Worm (Caenorhabditis elegans) whole organism, midembryonic: ENCODE measurements around the gene col-166.

Experiments
- cog-1 ChIP-seq: sonication (generic microtip); optimal IDR thresholded peaks from 2 replicates; lab custom pipeline; 2016; ENCODE audit warnings: missing genetic modification characterization, missing compliant biosample characterization
- flt-1 ChIP-seq: fragments of 200-800 bp; sonication (Bioruptor generic); IDR thresholded peaks from 2 replicates; pipeline ENCODE4 v1.3.6; 2022; ENCODE audit warnings: missing genetic modification characterization, missing compliant biosample characterization
- klf-2 ChIP-seq: fragments of 200-800 bp; sonication (Bioruptor generic); conservative IDR thresholded peaks from 2 replicates; pipeline ENCODE4 v1.3.6; 2022; ENCODE audit warnings: missing genetic modification reagents, missing genetic modification characterization, missing compliant biosample characterization
- ztf-23 ChIP-seq: fragments of 200-800 bp; sonication (Bioruptor generic); IDR thresholded peaks from 2 replicates; pipeline ENCODE4 v1.3.6; 2022; ENCODE audit warnings: missing genetic modification reagents, missing genetic modification characterization, missing compliant biosample characterization
- ztf-29 ChIP-seq: fragments of 200-800 bp; sonication (Bioruptor generic); IDR thresholded peaks from 2 replicates; pipeline ENCODE4 v1.3.6; 2022; ENCODE audit warnings: missing genetic modification reagents, missing genetic modification characterization, missing compliant biosample characterization

DNA sequence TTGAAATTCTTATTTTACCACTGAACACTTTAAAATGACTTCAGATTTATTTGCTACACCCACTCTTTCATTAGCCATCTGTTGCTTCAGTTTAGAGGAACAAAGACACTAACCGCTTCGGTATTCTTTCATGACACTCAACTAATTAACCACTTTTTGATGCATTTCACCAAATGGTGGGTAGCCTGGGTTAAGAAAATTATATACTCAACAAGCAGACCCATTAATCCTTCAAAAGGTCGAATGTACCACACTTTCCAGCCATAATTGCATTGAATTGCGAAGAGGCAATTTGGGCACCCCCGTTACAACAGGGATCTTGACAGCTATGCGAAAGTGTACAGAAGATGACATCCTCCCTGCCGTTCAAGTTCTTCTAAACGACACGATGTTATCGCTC, 21.4 kb upstream of the col-166 start:
- no peak for TF ChIP-seq flt-1 (GFP tag; lab: Robert Waterston, UW)
- no peak for TF ChIP-seq ztf-23 (GFP tag; lab: Robert Waterston, UW)
- no peak for TF ChIP-seq klf-2 (GFP tag; lab: Robert Waterston, UW)
- TF ChIP-seq cog-1 = no peak
- 0 out of 2 replicates have a peak, but pooled peaks have one; percentile 25 for TF ChIP-seq ztf-29 (GFP tag; lab: Robert Waterston, UW)
